Worm (Caenorhabditis elegans) whole organism, midembryonic: ENCODE measurements around the gene C49F5.6.

Experiments
- cog-1 ChIP-seq: sonication (generic microtip); optimal IDR thresholded peaks from 2 replicates; lab custom pipeline; 2016; ENCODE audit warnings: missing genetic modification characterization, missing compliant biosample characterization
- flt-1 ChIP-seq: fragments of 200-800 bp; sonication (Bioruptor generic); IDR thresholded peaks from 2 replicates; pipeline ENCODE4 v1.3.6; 2022; ENCODE audit warnings: missing genetic modification characterization, missing compliant biosample characterization
- med-1 ChIP-seq: sonication (generic microtip); optimal IDR thresholded peaks from 2 replicates; lab custom pipeline; 2017; ENCODE audit warnings: missing genetic modification characterization, mild to moderate bottlenecking, missing compliant biosample characterization, antibody characterized with exemption, missing genetic modification reagents; ENCODE audit not compliant: insufficient read depth
- tab-1 ChIP-seq: fragments of 200-800 bp; sonication (Bioruptor generic); IDR thresholded peaks from 2 replicates; pipeline ENCODE4 v1.3.6; 2022; ENCODE audit warnings: missing genetic modification characterization, missing compliant biosample characterization
- ztf-29 ChIP-seq: fragments of 200-800 bp; sonication (Bioruptor generic); IDR thresholded peaks from 2 replicates; pipeline ENCODE4 v1.3.6; 2022; ENCODE audit warnings: missing genetic modification reagents, missing genetic modification characterization, missing compliant biosample characterization

DNA sequence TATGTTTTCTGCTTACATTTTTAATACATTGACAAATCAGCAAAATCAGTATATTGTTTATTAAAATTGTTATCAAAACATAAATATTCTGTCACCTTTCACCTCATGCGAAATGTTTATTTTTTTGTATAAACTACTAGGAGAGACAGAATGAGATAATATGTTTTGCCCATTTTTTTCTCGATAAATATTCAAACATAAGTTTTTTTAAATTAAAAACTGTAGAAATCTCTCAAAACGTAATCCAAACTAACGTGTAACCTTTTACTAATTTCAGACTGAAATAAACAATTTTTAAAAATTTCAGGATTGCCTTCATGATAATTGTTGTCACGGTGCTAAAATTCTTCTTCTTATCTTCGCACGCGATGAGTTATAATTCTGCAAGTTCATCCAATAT lies 30.9 kb upstream of the C49F5.6 start, which contains the start of gene T08D10.5:
- TF ChIP-seq ztf-29 (GFP tag; lab: Robert Waterston, UW), result no peak
- no peak for TF ChIP-seq tab-1
- TF ChIP-seq flt-1 (GFP tag; lab: Robert Waterston, UW), result no peak
- TF ChIP-seq med-1 (GFP tag; lab: Kevin White, UChicago), result no peak
- no peak for TF ChIP-seq cog-1 (tag; lab: Kevin White, UChicago)
